Fruit fly (Drosophila melanogaster) whole organism, adult: ENCODE results near the gene CG17026.

Source experiments
- CG11617 ChIP-seq: fragments of 200-800 bp; sonication (Bioruptor generic); optimal IDR thresholded peaks from 2 replicates; lab custom pipeline; 2017; ENCODE audit warnings: mild to moderate bottlenecking, missing biosample characterization, missing genetic modification reagents, missing genetic modification characterization
- CG12768 ChIP-seq: fragments of 200-800 bp; sonication (Bioruptor generic); optimal IDR thresholded peaks from 2 replicates; lab custom pipeline; 2017; ENCODE audit warnings: missing biosample characterization, missing genetic modification characterization, mild to moderate bottlenecking, moderate library complexity, missing genetic modification reagents
- CG14711 ChIP-seq: fragments of 200-800 bp; sonication (Bioruptor generic); optimal IDR thresholded peaks from 2 replicates; lab custom pipeline; 2018; ENCODE audit warnings: missing biosample characterization, mild to moderate bottlenecking, missing genetic modification characterization, moderate library complexity
- CG1620 ChIP-seq: fragments of 200-800 bp; sonication (Bioruptor generic); optimal IDR thresholded peaks from 2 replicates; lab custom pipeline; 2016; ENCODE audit warnings: missing biosample characterization, missing genetic modification characterization
- CG5204 ChIP-seq: fragments of 200-800 bp; sonication (Bioruptor generic); optimal IDR thresholded peaks from 2 replicates; lab custom pipeline; 2016; ENCODE audit warnings: missing biosample characterization, missing genetic modification characterization
- Crg-1 ChIP-seq: fragments of 200-800 bp; sonication (Bioruptor generic); optimal IDR thresholded peaks from 2 replicates; lab custom pipeline; 2016; ENCODE audit warnings: missing biosample characterization, missing genetic modification characterization
- kay ChIP-seq: fragments of 200-800 bp; sonication (Bioruptor generic); peaks from one replicate; lab custom pipeline; 2016; ENCODE audit warnings: missing biosample characterization, missing genetic modification characterization, borderline replicate concordance
- tj ChIP-seq: fragments of 200-800 bp; sonication (Bioruptor generic); optimal IDR thresholded peaks from 3 replicates; lab custom pipeline; 2017; ENCODE audit warnings: missing biosample characterization, mild to moderate bottlenecking, missing genetic modification characterization, moderate library complexity

DNA sequence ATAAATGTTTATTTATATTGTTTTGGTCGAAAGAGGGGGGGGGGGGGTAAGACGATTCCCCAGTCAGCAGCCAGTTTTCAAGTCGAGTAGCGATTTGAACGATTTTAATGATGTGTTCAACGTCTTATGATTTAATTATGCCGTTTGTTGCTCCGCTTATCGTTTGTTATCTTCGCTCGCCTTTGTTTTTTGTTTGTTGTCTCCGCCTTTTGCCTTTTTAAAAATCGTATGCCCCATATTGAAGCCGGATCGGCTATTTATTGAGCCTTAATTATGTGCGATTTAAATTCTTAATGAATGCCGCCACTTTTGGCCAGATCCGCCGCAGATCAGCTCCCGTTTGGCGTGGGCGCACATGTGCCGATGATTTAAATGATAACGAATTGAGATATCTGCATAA, 39.3 kb downstream of the CG17026 start:
- TF ChIP-seq kay (GFP tag; lab: Kevin White, UChicago) (no peak), CG14711 (tag; lab: Kevin White, UChicago) (no peak), CG12768 (GFP tag; lab: Kevin White, UChicago) (no peak), tj (no peak), CG5204 (no peak), Crg-1 (GFP tag; lab: Kevin White, UChicago) (no peak), CG11617 (GFP tag; lab: Kevin White, UChicago) (no peak), CG1620 (no peak)
